Worm (Caenorhabditis elegans) whole organism, young adult: Measurements from ENCODE around the gene M110.3.

Experiments used
- B0035.1 ChIP-seq: sonication (generic microtip); optimal IDR thresholded peaks from 2 replicates; lab custom pipeline; 2016; ENCODE audit warnings: missing genetic modification characterization, mild to moderate bottlenecking, missing compliant biosample characterization, missing genotype, missing genetic modification reagents
- C17E4.6 ChIP-seq: fragments of 200-800 bp; sonication (Bioruptor generic); IDR thresholded peaks from 2 replicates; pipeline ENCODE4 v1.3.6; 2022; ENCODE audit warnings: missing genetic modification reagents, missing genetic modification characterization, missing compliant biosample characterization
- D2030.7 ChIP-seq: fragments of 200-800 bp; sonication (Bioruptor generic); IDR thresholded peaks from 2 replicates; pipeline ENCODE4 v1.3.6; 2022; ENCODE audit warnings: missing genetic modification reagents, missing genetic modification characterization, missing compliant biosample characterization
- F22D6.2 ChIP-seq: sonication (generic microtip); optimal IDR thresholded peaks from 2 replicates; lab custom pipeline; 2016; ENCODE audit warnings: mild to moderate bottlenecking, missing genetic modification characterization, missing compliant biosample characterization
- F23B12.7 ChIP-seq: sonication (generic microtip); optimal IDR thresholded peaks from 2 replicates; lab custom pipeline; 2017; ENCODE audit warnings: missing genetic modification characterization, mild to moderate bottlenecking, missing compliant biosample characterization, antibody characterized with exemption, moderate library complexity; ENCODE audit not compliant: insufficient read depth
- F39B2.1 ChIP-seq: fragments of 200-800 bp; sonication (Bioruptor generic); IDR thresholded peaks from 2 replicates; pipeline ENCODE4 v1.3.6; 2022; ENCODE audit warnings: missing genetic modification reagents, missing genetic modification characterization, missing compliant biosample characterization
- F49E8.2 ChIP-seq: sonication (generic microtip); optimal IDR thresholded peaks from 3 replicates; lab custom pipeline; 2017; ENCODE audit warnings: missing genetic modification characterization, mild to moderate bottlenecking, missing compliant biosample characterization, antibody characterized with exemption, moderate library complexity; ENCODE audit not compliant: insufficient read depth
- K12H6.12 ChIP-seq: fragments of 200-800 bp; sonication (Bioruptor generic); optimal IDR thresholded peaks from 2 replicates; lab custom pipeline; 2018; ENCODE audit warnings: mild to moderate bottlenecking, missing genetic modification characterization, missing compliant biosample characterization
- Y53G8AR.9 ChIP-seq: fragments of 200-800 bp; sonication (Bioruptor generic); conservative IDR thresholded peaks from 2 replicates; pipeline ENCODE4 v1.3.6; 2022; ENCODE audit warnings: missing genetic modification reagents, missing genetic modification characterization, missing compliant biosample characterization
- Y95B8A.8 ChIP-seq: fragments of 200-800 bp; sonication (Bioruptor generic); IDR thresholded peaks from 2 replicates; pipeline ENCODE4 v1.3.6; 2022; ENCODE audit warnings: missing genetic modification reagents, missing genetic modification characterization, missing compliant biosample characterization
- aptf-2 ChIP-seq: fragments of 200-800 bp; sonication (Bioruptor generic); conservative IDR thresholded peaks from 2 replicates; pipeline ENCODE4 v1.3.6; 2022; ENCODE audit warnings: missing genetic modification reagents, missing genetic modification characterization, missing compliant biosample characterization
- attf-3 ChIP-seq: fragments of 200-800 bp; sonication (Bioruptor generic); conservative IDR thresholded peaks from 2 replicates; pipeline ENCODE4 v1.3.6; 2022; ENCODE audit warnings: missing genetic modification reagents, missing genetic modification characterization, missing compliant biosample characterization
- attf-5 ChIP-seq: fragments of 200-800 bp; sonication (Bioruptor generic); optimal IDR thresholded peaks from 2 replicates; lab custom pipeline; 2018; ENCODE audit warnings: mild to moderate bottlenecking, missing genetic modification characterization, missing compliant biosample characterization
- attf-6 ChIP-seq: fragments of 200-800 bp; sonication (Bioruptor generic); IDR thresholded peaks from 2 replicates; pipeline ENCODE4 v1.3.6; 2022; ENCODE audit warnings: missing genetic modification reagents, missing genetic modification characterization, missing compliant biosample characterization
- bed-2 ChIP-seq: fragments of 200-800 bp; sonication (Bioruptor generic); IDR thresholded peaks from 2 replicates; pipeline ENCODE4 v1.3.6; 2022; ENCODE audit warnings: missing genetic modification reagents, missing genetic modification characterization, missing compliant biosample characterization
- ccch-3 ChIP-seq: fragments of 200-800 bp; sonication (Bioruptor generic); optimal IDR thresholded peaks from 2 replicates; lab custom pipeline; 2018; ENCODE audit warnings: mild to moderate bottlenecking, missing genetic modification characterization, missing compliant biosample characterization
- ceh-100 ChIP-seq: fragments of 200-800 bp; sonication (Bioruptor generic); IDR thresholded peaks from 2 replicates; pipeline ENCODE4 v1.3.6; 2022; ENCODE audit warnings: missing genetic modification reagents, missing genetic modification characterization, missing compliant biosample characterization
- ceh-27 ChIP-seq: fragments of 200-800 bp; sonication (Bioruptor generic); optimal IDR thresholded peaks from 2 replicates; lab custom pipeline; 2018; ENCODE audit warnings: mild to moderate bottlenecking, missing genetic modification characterization, moderate library complexity, missing compliant biosample characterization
- ceh-40 ChIP-seq: fragments of 200-800 bp; sonication (Bioruptor generic); IDR thresholded peaks from 2 replicates; pipeline ENCODE4 v1.3.6; 2022; ENCODE audit warnings: missing genetic modification characterization, missing compliant biosample characterization
- dpff-1 ChIP-seq: sonication (generic microtip); optimal IDR thresholded peaks from 2 replicates; lab custom pipeline; 2017; ENCODE audit warnings: mild to moderate bottlenecking, missing genetic modification characterization, missing compliant biosample characterization
- dpl-1 ChIP-seq: fragments of 150-350 bp; optimal IDR thresholded peaks from 2 replicates; lab custom pipeline; 2014; ENCODE audit warnings: missing biosample characterization, missing genetic modification reagents, missing genetic modification characterization
- egl-18 ChIP-seq: fragments of 200-800 bp; sonication (Bioruptor generic); IDR thresholded peaks from 2 replicates; pipeline ENCODE4 v1.3.6; 2022; ENCODE audit warnings: missing genetic modification reagents, missing genetic modification characterization, missing compliant biosample characterization
- egrh-3 ChIP-seq: fragments of 200-800 bp; sonication (Bioruptor generic); IDR thresholded peaks from 2 replicates; pipeline ENCODE4 v1.3.6; 2022; ENCODE audit warnings: missing genetic modification reagents, missing genetic modification characterization, missing compliant biosample characterization
- him-1 ChIP-seq: sonication (generic microtip); optimal IDR thresholded peaks from 2 replicates; lab custom pipeline; 2016; ENCODE audit warnings: missing genotype, missing genetic modification reagents, missing genetic modification characterization, missing compliant biosample characterization
- hmg-1.2 ChIP-seq: fragments of 200-800 bp; sonication (Bioruptor generic); IDR thresholded peaks from 2 replicates; pipeline ENCODE4 v1.3.6; 2022; ENCODE audit warnings: missing genetic modification reagents, missing genetic modification characterization, missing compliant biosample characterization
- hmg-20 ChIP-seq: fragments of 200-800 bp; sonication (Bioruptor generic); IDR thresholded peaks from 2 replicates; pipeline ENCODE4 v1.3.6; 2022; ENCODE audit warnings: missing genetic modification reagents, missing genetic modification characterization, missing compliant biosample characterization
- hrde-1 ChIP-seq: sonication (generic microtip); optimal IDR thresholded peaks from 2 replicates; lab custom pipeline; 2016; ENCODE audit warnings: missing genetic modification characterization, mild to moderate bottlenecking, missing compliant biosample characterization, moderate library complexity, missing genotype, missing genetic modification reagents, borderline replicate concordance
- lin-40 ChIP-seq: sonication (generic microtip); optimal IDR thresholded peaks from 2 replicates; lab custom pipeline; 2016; ENCODE audit warnings: missing genetic modification characterization, mild to moderate bottlenecking, missing compliant biosample characterization, missing genotype, missing genetic modification reagents
- madf-6 ChIP-seq: fragments of 200-800 bp; sonication (Bioruptor generic); IDR thresholded peaks from 2 replicates; pipeline ENCODE4 v1.3.6; 2022; ENCODE audit warnings: missing genetic modification reagents, missing genetic modification characterization, missing compliant biosample characterization
- mes-4 ChIP-seq: sonication (generic microtip); optimal IDR thresholded peaks from 2 replicates; lab custom pipeline; 2016; ENCODE audit warnings: missing genotype, missing genetic modification characterization, missing compliant biosample characterization
- mxl-1 ChIP-seq: sonication (generic microtip); optimal IDR thresholded peaks from 2 replicates; lab custom pipeline; 2016; ENCODE audit warnings: missing genetic modification characterization, missing compliant biosample characterization
- nhr-120 ChIP-seq: fragments of 200-800 bp; sonication (Bioruptor generic); IDR thresholded peaks from 2 replicates; pipeline ENCODE4 v1.3.6; 2022; ENCODE audit warnings: missing genetic modification characterization, missing compliant biosample characterization
- nhr-179 ChIP-seq: sonication (generic microtip); optimal IDR thresholded peaks from 2 replicates; lab custom pipeline; 2016; ENCODE audit warnings: mild to moderate bottlenecking, missing genetic modification characterization, missing compliant biosample characterization
- nhr-27 ChIP-seq: fragments of 200-800 bp; sonication (Bioruptor generic); optimal IDR thresholded peaks from 2 replicates; lab custom pipeline; 2018; ENCODE audit warnings: mild to moderate bottlenecking, missing genetic modification characterization, moderate library complexity, missing compliant biosample characterization
- nhr-80 ChIP-seq: sonication (generic microtip); optimal IDR thresholded peaks from 2 replicates; lab custom pipeline; 2016; ENCODE audit warnings: missing genetic modification characterization, missing compliant biosample characterization
- rpc-1 ChIP-seq, 2 experiments: fragments of 150-350 bp in 1 of 2; sonication (generic microtip) in 1 of 2; optimal IDR thresholded peaks; 2 replicates each; lab custom pipeline; 2014 to 2018; ENCODE audit warnings: missing biosample characterization in 1 of 2, missing genetic modification characterization in 1 of 2, missing genetic modification reagents in 1 of 2, missing genotype in 1 of 2
- sea-2 ChIP-seq: fragments of 200-800 bp; sonication (Bioruptor generic); IDR thresholded peaks from 2 replicates; pipeline ENCODE4 v1.3.6; 2022; ENCODE audit warnings: missing genetic modification characterization, missing compliant biosample characterization
- snpc-1.1 ChIP-seq: sonication (generic microtip); optimal IDR thresholded peaks from 2 replicates; lab custom pipeline; 2017; ENCODE audit warnings: missing genetic modification characterization, mild to moderate bottlenecking, missing compliant biosample characterization, antibody characterized with exemption, moderate library complexity, missing genotype, missing genetic modification reagents; ENCODE audit not compliant: insufficient read depth
- snpc-3.4 ChIP-seq: sonication (generic microtip); optimal IDR thresholded peaks from 2 replicates; lab custom pipeline; 2017; ENCODE audit warnings: missing genetic modification characterization, mild to moderate bottlenecking, missing compliant biosample characterization, antibody characterized with exemption, moderate library complexity, missing genotype, missing genetic modification reagents
- snpc-4 ChIP-seq, 5 experiments: fragments of 150-350 bp in 1 of 5; sonication (generic microtip) in 4 of 5; optimal IDR thresholded peaks; 2 replicates each; lab custom pipeline; 2014 to 2018; ENCODE audit warnings: missing genetic modification characterization in 5 of 5, missing biosample characterization in 3 of 5, antibody characterized with exemption in 2 of 5, mild to moderate bottlenecking in 2 of 5, missing compliant biosample characterization in 2 of 5, missing genotype in 2 of 5, moderate library complexity in 2 of 5, missing genetic modification reagents in 1 of 5
- somi-1 ChIP-seq: fragments of 200-800 bp; sonication (Bioruptor generic); optimal IDR thresholded peaks from 2 replicates; lab custom pipeline; 2018; ENCODE audit warnings: mild to moderate bottlenecking, missing genetic modification characterization, missing compliant biosample characterization
- tbp1 ChIP-seq: fragments of 200-800 bp; sonication (Bioruptor generic); optimal IDR thresholded peaks from 2 replicates; lab custom pipeline; 2018; ENCODE audit warnings: mild to moderate bottlenecking, missing genetic modification characterization, missing compliant biosample characterization
- tbx-9 ChIP-seq: sonication (generic microtip); optimal IDR thresholded peaks from 2 replicates; lab custom pipeline; 2016; ENCODE audit warnings: borderline replicate concordance, missing genetic modification characterization, inconsistent platforms, missing compliant biosample characterization
- tlf-1 ChIP-seq: fragments of 200-800 bp; sonication (Bioruptor generic); optimal IDR thresholded peaks from 2 replicates; lab custom pipeline; 2018; ENCODE audit warnings: mild to moderate bottlenecking, missing genetic modification characterization, missing compliant biosample characterization
- xnd-1 ChIP-seq: sonication (generic microtip); optimal IDR thresholded peaks from 2 replicates; lab custom pipeline; 2016; ENCODE audit warnings: missing genotype, missing genetic modification reagents, missing genetic modification characterization, missing compliant biosample characterization
- ztf-22 ChIP-seq: fragments of 200-800 bp; sonication (Bioruptor generic); optimal IDR thresholded peaks from 2 replicates; lab custom pipeline; 2018; ENCODE audit warnings: mild to moderate bottlenecking, missing genetic modification characterization, moderate library complexity, missing compliant biosample characterization
- ztf-3 ChIP-seq: fragments of 200-800 bp; sonication (Bioruptor generic); optimal IDR thresholded peaks from 2 replicates; lab custom pipeline; 2018; ENCODE audit warnings: mild to moderate bottlenecking, missing genetic modification characterization, missing compliant biosample characterization

The M110.3 gene

DNA sequence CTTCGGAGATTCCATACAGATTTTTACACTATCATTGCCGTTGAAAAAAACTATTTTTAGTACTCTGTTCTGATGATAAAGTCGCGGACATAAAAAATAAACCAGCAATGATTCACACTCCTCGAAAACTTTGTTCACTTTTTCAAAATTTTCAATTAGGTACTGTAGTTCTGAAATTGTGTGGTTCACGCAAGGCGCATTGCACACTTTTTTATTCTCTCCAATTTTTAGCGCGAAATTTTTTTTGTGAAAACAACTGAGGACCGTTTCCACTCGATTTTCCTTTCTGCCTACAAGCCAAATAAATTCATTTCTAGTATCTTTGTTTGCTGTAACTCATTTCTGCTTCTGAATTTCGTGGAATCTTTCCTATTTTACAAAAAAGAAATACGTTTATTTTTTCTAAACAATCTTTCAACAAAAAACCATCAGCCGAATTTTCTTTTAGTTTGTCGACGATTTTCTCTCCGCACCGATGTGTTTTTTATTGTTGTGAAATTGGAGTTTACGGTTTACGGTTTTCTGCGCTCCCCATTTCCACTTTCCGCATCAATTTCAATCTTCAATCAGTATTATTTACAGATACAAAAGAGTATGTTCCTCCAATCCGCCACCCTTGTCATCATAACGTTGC, 36.9 kb upstream of the M110.3 start, which contains the start of gene F35C11.5 (continued):
- no peak for TF ChIP-seq egrh-3 (GFP tag; lab: Robert Waterston, UW)
- TF ChIP-seq tbp1 (GFP tag; lab: Kevin White, UChicago), result no peak
- TF ChIP-seq hmg-20 (GFP tag; lab: Robert Waterston, UW), result no peak
- TF ChIP-seq ceh-100 (GFP tag; lab: Robert Waterston, UW), result no peak
- TF ChIP-seq lin-40, result no peak
- TF ChIP-seq egl-18 (GFP tag; lab: Robert Waterston, UW), result no peak
- TF ChIP-seq F39B2.1 (GFP tag; lab: Robert Waterston, UW), result no peak
- no peak for TF ChIP-seq aptf-2 (GFP tag; lab: Robert Waterston, UW)
- TF ChIP-seq dpl-1, result peak; percentile 66
- no peak for TF ChIP-seq attf-5
- no peak for TF ChIP-seq mxl-1 (tag; lab: Kevin White, UChicago)
- TF ChIP-seq F49E8.2, result no peak
- no peak for TF ChIP-seq Y95B8A.8 (GFP tag; lab: Robert Waterston, UW)
- TF ChIP-seq hmg-1.2 (GFP tag; lab: Robert Waterston, UW), result no peak
- TF ChIP-seq ceh-40 (GFP tag; lab: Robert Waterston, UW), result no peak
- TF ChIP-seq C17E4.6 (GFP tag; lab: Robert Waterston, UW), result no peak
- TF ChIP-seq dpff-1 (tag; lab: Kevin White, UChicago), result no peak
- no peak for TF ChIP-seq nhr-179
- TF ChIP-seq Y53G8AR.9 (GFP tag; lab: Robert Waterston, UW), result no peak
- TF ChIP-seq nhr-120 (GFP tag; lab: Robert Waterston, UW), result no peak
- no peak for TF ChIP-seq F23B12.7 (tag; lab: Kevin White, UChicago)
- TF ChIP-seq hrde-1, result no peak
- TF ChIP-seq ccch-3 (GFP tag; lab: Kevin White, UChicago), result no peak
- TF ChIP-seq F22D6.2 (tag; lab: Kevin White, UChicago), result no peak
- TF ChIP-seq attf-3, result no peak
- TF ChIP-seq somi-1 (GFP tag; lab: Kevin White, UChicago), result no peak
- TF ChIP-seq bed-2 (GFP tag; lab: Robert Waterston, UW), result no peak
- TF ChIP-seq him-1, result peak; percentile 13
- no peak for TF ChIP-seq nhr-80 (tag; lab: Kevin White, UChicago)
- no peak for TF ChIP-seq ztf-3
- no peak for TF ChIP-seq tlf-1
- TF ChIP-seq snpc-4 (GFP tag; optimal IDR thresholded peaks at IDR 0.05; lab: Kevin White, UChicago), result no peak
- no peak for TF ChIP-seq snpc-4 (tag; optimal IDR thresholded peaks at IDR 0.05; lab: Kevin White, UChicago)
- TF ChIP-seq tbx-9 (tag; lab: Kevin White, UChicago), result no peak
- no peak for TF ChIP-seq B0035.1
- peak; percentile 29 for TF ChIP-seq snpc-3.4 (tag; lab: Kevin White, UChicago)
- TF ChIP-seq mes-4 (tag; lab: Kevin White, UChicago), result no peak
- TF ChIP-seq ztf-22 (GFP tag; lab: Kevin White, UChicago), result no peak
- TF ChIP-seq snpc-1.1 (tag; lab: Kevin White, UChicago), result no peak
- TF ChIP-seq K12H6.12 (tag; lab: Kevin White, UChicago), result no peak
- no peak for TF ChIP-seq ceh-27 (GFP tag; lab: Kevin White, UChicago)
- TF ChIP-seq nhr-27, result no peak
- TF ChIP-seq D2030.7 (GFP tag; lab: Robert Waterston, UW), result peak; percentile 39; the same call in 1 of the 2 replicates
- TF ChIP-seq rpc-1 (optimal IDR thresholded peaks at IDR 0.05; lab: Kevin White, UChicago), result no peak
- no peak for TF ChIP-seq rpc-1 (tag; optimal IDR thresholded peaks at IDR 0.05; lab: Kevin White, UChicago)
- TF ChIP-seq xnd-1 (tag; lab: Kevin White, UChicago), result peak; percentile 88
- TF ChIP-seq attf-6 (GFP tag; lab: Robert Waterston, UW), result no peak
- TF ChIP-seq sea-2 (GFP tag; lab: Robert Waterston, UW), result no peak
- TF ChIP-seq madf-6 (GFP tag; lab: Robert Waterston, UW), result peak; percentile 92
